Worm (Caenorhabditis elegans): ENCODE measurements around the gene Y69H2.7.
A peak's percentile ranks its signal among the peaks of the same experiment; 100 is the strongest.

Y69H2.7 gene

ce11 chrV:18723604-18724003, 33.8 kb downstream of the Y69H2.7 start (continued):
- TF ChIP-seq pat-9 (tag; optimal IDR thresholded peaks at IDR 0.05) (peak; percentile 49), elt-2 (tag; optimal IDR thresholded peaks at IDR 0.05) (peak; percentile 14), ceh-6 (GFP tag; optimal IDR thresholded peaks at IDR 0.05) (peak; percentile 27), mec-3 (tag; optimal IDR thresholded peaks at IDR 0.05; ENCODE audit: borderline replicate concordance) (no peak), ceh-34 (tag; optimal IDR thresholded peaks at IDR 0.05) (peak; percentile 50), eyg-1 (tag; optimal IDR thresholded peaks at IDR 0.05) (no peak), sox-4 (tag; optimal IDR thresholded peaks at IDR 0.05) (no peak), ceh-2 (tag; optimal IDR thresholded peaks at IDR 0.05) (peak; percentile 7), F13H6.1 (tag; optimal IDR thresholded peaks at IDR 0.05) (peak; percentile 58), ama-1 (optimal IDR thresholded peaks at IDR 0.05) (no peak), fax-1 (tag; optimal IDR thresholded peaks at IDR 0.05) (no peak), hlh-30 (tag; optimal IDR thresholded peaks at IDR 0.05; ENCODE audit: insufficient read depth) (peak; percentile 67), nhr-232 (tag; optimal IDR thresholded peaks at IDR 0.05) (no peak), hlh-6 (tag; optimal IDR thresholded peaks at IDR 0.05) (no peak), T23F11.4 (GFP tag; optimal IDR thresholded peaks at IDR 0.05) (no peak), odd-2 (tag; optimal IDR thresholded peaks at IDR 0.05) (peak; percentile 24)

DNA sequence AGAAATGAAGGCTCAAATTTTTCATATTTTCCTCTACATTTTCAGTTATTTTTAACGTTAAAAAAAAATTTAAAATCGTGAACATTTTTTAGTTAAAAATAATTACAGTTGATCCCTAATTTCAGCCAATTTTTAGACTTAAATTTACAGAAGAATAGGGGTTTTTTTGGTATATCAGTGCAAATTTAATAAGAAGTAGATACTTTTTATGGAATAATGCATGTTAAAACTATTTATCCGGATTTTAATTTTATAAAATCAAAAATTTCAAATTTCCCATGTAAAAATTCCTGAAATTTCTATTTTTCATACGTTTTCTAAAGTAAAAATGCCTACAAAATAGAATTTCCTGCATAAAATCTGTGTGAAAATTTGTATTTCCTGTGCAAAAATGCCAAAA, 34.3 kb downstream of the Y69H2.7 start:
- no peak for TF ChIP-seq ceh-24 (tag; optimal IDR thresholded peaks at IDR 0.05)
- TF ChIP-seq unc-3 (GFP tag; conservative IDR thresholded peaks at IDR 0.05), result no peak
- no peak for TF ChIP-seq unc-3 (tag; optimal IDR thresholded peaks at IDR 0.05)
- no peak for TF ChIP-seq ama-1 (optimal IDR thresholded peaks at IDR 0.05)
- TF ChIP-seq T23F11.4 (GFP tag; optimal IDR thresholded peaks at IDR 0.05), result no peak
- no peak for TF ChIP-seq nfya-1 (tag; optimal IDR thresholded peaks at IDR 0.05)
- TF ChIP-seq madf-2 (tag; optimal IDR thresholded peaks at IDR 0.05), result no peak
- TF ChIP-seq ttx-3 (tag; optimal IDR thresholded peaks at IDR 0.05), result no peak
- TF ChIP-seq che-1 (tag; optimal IDR thresholded peaks at IDR 0.05), result no peak
- no peak for TF ChIP-seq ahr-1 (tag; optimal IDR thresholded peaks at IDR 0.05)
- no peak for TF ChIP-seq npax-4 (tag; optimal IDR thresholded peaks at IDR 0.05)
- no peak for TF ChIP-seq elt-2 (tag; optimal IDR thresholded peaks at IDR 0.05)
- TF ChIP-seq tbx-2 (tag; optimal IDR thresholded peaks at IDR 0.05), result no peak
- TF ChIP-seq F13H6.1 (tag; optimal IDR thresholded peaks at IDR 0.05), result no peak
- TF ChIP-seq ceh-45 (GFP tag; IDR thresholded peaks at IDR 0.05), result no peak
- TF ChIP-seq hlh-13 (GFP tag; optimal IDR thresholded peaks at IDR 0.05), result no peak
- no peak for TF ChIP-seq dmd-4 (tag; optimal IDR thresholded peaks at IDR 0.05; ENCODE audit: borderline replicate concordance)
- TF ChIP-seq ceh-14 (tag; optimal IDR thresholded peaks at IDR 0.05), result no peak
- no peak for TF ChIP-seq rnt-1 (tag; optimal IDR thresholded peaks at IDR 0.05)

DNA sequence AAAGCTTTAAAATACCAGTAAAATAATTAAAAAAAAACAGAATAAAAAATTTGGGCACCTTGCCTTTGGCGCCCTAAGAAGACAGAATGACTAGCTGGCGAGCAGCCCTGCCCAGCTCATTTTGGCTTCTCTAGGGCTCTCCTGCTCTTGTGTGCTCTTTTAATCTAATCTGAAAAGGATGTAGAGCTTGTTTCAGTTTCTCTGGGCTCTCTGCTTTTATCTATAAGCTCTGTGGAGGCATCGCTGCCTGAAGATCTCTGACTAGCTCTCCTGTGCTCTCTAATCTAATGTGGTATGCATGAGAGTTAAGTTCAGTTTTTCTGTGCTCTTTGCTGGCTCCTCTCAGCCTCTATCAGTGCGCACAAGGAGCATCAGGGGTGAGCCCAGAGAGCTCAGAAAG, 36.1 kb downstream of the Y69H2.7 start:
- no peak for TF ChIP-seq ets-4 (tag; optimal IDR thresholded peaks at IDR 0.05)
- TF ChIP-seq unc-42 (tag; optimal IDR thresholded peaks at IDR 0.05), result peak; percentile 72

DNA sequence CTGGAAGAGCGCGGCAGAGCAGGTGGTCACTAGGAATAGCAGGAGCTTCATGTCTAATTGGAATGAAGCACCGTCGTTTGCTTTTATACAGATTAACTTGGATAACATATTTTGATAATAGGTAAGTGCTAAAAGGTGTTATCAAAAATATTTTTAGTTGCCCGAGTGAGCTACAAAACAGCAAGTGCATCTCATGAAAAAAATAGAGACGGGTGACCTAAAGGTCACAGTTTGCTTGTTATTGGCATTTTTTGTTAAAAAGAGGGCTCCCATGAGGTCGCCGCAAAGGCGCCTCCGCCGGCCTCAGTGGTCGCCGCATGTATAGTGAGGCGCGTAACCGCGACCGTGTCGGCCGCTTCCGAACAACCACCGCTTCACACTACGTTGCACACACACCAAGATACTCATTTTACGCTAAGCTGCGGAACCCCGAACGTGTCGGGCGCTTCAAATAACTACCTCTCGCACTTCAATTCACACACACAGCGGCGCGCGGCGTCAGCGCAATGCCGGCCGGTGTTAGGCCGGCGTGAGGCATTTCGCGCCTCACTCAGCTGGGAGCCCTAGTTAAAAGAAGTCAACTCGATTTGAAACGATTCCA, 39.6 kb downstream of the Y69H2.7 start, which contains the start of gene asp-19:
asp-19 (minus strand) TSS at position 51 of the 601 bp plus-strand sequence.
- no peak for TF ChIP-seq C38D4.7 (GFP tag; optimal IDR thresholded peaks at IDR 0.05)
- TF ChIP-seq ceh-14 (tag; optimal IDR thresholded peaks at IDR 0.05), result no peak
- TF ChIP-seq nhr-232 (tag; optimal IDR thresholded peaks at IDR 0.05), result no peak
- TF ChIP-seq pag-3 (tag; optimal IDR thresholded peaks at IDR 0.05; ENCODE audit: borderline replicate concordance), result no peak
- no peak for TF ChIP-seq ceh-45 (GFP tag; IDR thresholded peaks at IDR 0.05)
- no peak for TF ChIP-seq unc-55 (GFP tag; optimal IDR thresholded peaks at IDR 0.05)
- no peak for TF ChIP-seq gmeb-2 (tag; optimal IDR thresholded peaks at IDR 0.05)
- TF ChIP-seq sox-2 (GFP tag; IDR thresholded peaks at IDR 0.05), result no peak
- TF ChIP-seq ceh-30 (tag; optimal IDR thresholded peaks at IDR 0.05), result no peak
- TF ChIP-seq ahr-1 (tag; optimal IDR thresholded peaks at IDR 0.05), result no peak
- TF ChIP-seq unc-42 (tag; optimal IDR thresholded peaks at IDR 0.05), result no peak
- no peak for TF ChIP-seq ceh-6 (GFP tag; optimal IDR thresholded peaks at IDR 0.05)
